Worm (Caenorhabditis elegans) whole organism, L1 larva: ENCODE data around the gene R03H10.2.
"Not testable (repeated sequence)": the region's sequence is repeated elsewhere in the genome, so short reads cannot be mapped to it uniquely, and the experiment has no call there.

Experiments
- F16B12.6 ChIP-seq: fragments of 150-350 bp; optimal IDR thresholded peaks from 2 replicates; lab custom pipeline; 2014; ENCODE audit warnings: missing biosample characterization, missing genetic modification characterization
- aha-1 ChIP-seq: fragments of 150-350 bp; optimal IDR thresholded peaks from 2 replicates; lab custom pipeline; 2014; ENCODE audit warnings: missing biosample characterization, missing genetic modification characterization
- alr-1 ChIP-seq: fragments of 200-800 bp; sonication (Bioruptor generic); optimal IDR thresholded peaks from 2 replicates; lab custom pipeline; 2018; ENCODE audit warnings: borderline replicate concordance, mild to moderate bottlenecking, missing genetic modification characterization, missing compliant biosample characterization
- aly-2 ChIP-seq: fragments of 150-350 bp; optimal IDR thresholded peaks from 2 replicates; lab custom pipeline; 2014; ENCODE audit warnings: missing biosample characterization, missing genetic modification characterization
- ceh-88 ChIP-seq: fragments of 200-800 bp; sonication (Bioruptor generic); IDR thresholded peaks from 2 replicates; pipeline ENCODE4 v1.3.6; 2022; ENCODE audit warnings: missing genetic modification characterization, missing compliant biosample characterization
- dsc-1 ChIP-seq: sonication (generic microtip); optimal IDR thresholded peaks from 2 replicates; lab custom pipeline; 2016; ENCODE audit warnings: mild to moderate bottlenecking, missing genetic modification characterization, missing compliant biosample characterization
- efl-1 ChIP-seq, 4 experiments: fragments of 150-350 bp; optimal IDR thresholded peaks in 3 of 4; peaks in 1 of 4; 1 replicate in 1 of 4; 2 replicates in 3 of 4; lab custom pipeline; 2014; ENCODE audit warnings: missing biosample characterization in 2 of 4, missing genetic modification characterization in 2 of 4, missing genetic modification reagents in 2 of 4
- ets-5 ChIP-seq: fragments of 200-800 bp; sonication (Bioruptor generic); IDR thresholded peaks from 2 replicates; pipeline ENCODE4 v1.3.6; 2022; ENCODE audit warnings: missing genetic modification characterization, missing compliant biosample characterization
- fkh-10 ChIP-seq: sonication (generic microtip); optimal IDR thresholded peaks from 2 replicates; lab custom pipeline; 2017; ENCODE audit warnings: missing biosample characterization, missing genetic modification reagents, missing genetic modification characterization
- fkh-8 ChIP-seq: sonication (generic microtip); optimal IDR thresholded peaks from 2 replicates; lab custom pipeline; 2016; ENCODE audit warnings: mild to moderate bottlenecking, missing genetic modification characterization, missing compliant biosample characterization
- irx-1 ChIP-seq: sonication (generic microtip); optimal IDR thresholded peaks from 2 replicates; lab custom pipeline; 2016; ENCODE audit warnings: missing genetic modification characterization, missing compliant biosample characterization
- isw-1 ChIP-seq: fragments of 200-800 bp; sonication (Bioruptor generic); IDR thresholded peaks from 2 replicates; pipeline ENCODE4 v1.3.6; 2022; ENCODE audit warnings: missing genetic modification characterization, missing compliant biosample characterization
- lin-13 ChIP-seq: fragments of 150-350 bp; optimal IDR thresholded peaks from 2 replicates; lab custom pipeline; 2014; ENCODE audit warnings: missing biosample characterization, missing genetic modification reagents, missing genetic modification characterization
- lin-14 ChIP-seq: fragments of 200-800 bp; sonication (Bioruptor generic); optimal IDR thresholded peaks from 2 replicates; lab custom pipeline; 2018; ENCODE audit warnings: mild to moderate bottlenecking, missing genetic modification characterization, moderate library complexity, missing compliant biosample characterization
- lin-15B ChIP-seq: fragments of 150-350 bp; sonication (generic microtip); optimal IDR thresholded peaks from 3 replicates; lab custom pipeline; 2014; ENCODE audit warnings: missing biosample characterization, missing genetic modification characterization
- lin-39 ChIP-seq: fragments of 150-350 bp; optimal IDR thresholded peaks from 2 replicates; lab custom pipeline; 2014; ENCODE audit warnings: missing biosample characterization, missing genetic modification reagents, missing genetic modification characterization
- lsy-2 ChIP-seq, 2 experiments: fragments of 150-350 bp; optimal IDR thresholded peaks; 2 replicates each; lab custom pipeline; 2014; ENCODE audit warnings: missing biosample characterization in 2 of 2, missing genetic modification characterization in 2 of 2
- mef-2 ChIP-seq: fragments of 150-350 bp; optimal IDR thresholded peaks from 2 replicates; lab custom pipeline; 2014; ENCODE audit warnings: missing biosample characterization, missing genetic modification characterization
- nhr-237 ChIP-seq: fragments of 150-350 bp; optimal IDR thresholded peaks from 2 replicates; lab custom pipeline; 2014; ENCODE audit warnings: missing biosample characterization, missing genetic modification characterization
- nhr-47 ChIP-seq: sonication (generic microtip); optimal IDR thresholded peaks from 2 replicates; lab custom pipeline; 2016; ENCODE audit warnings: mild to moderate bottlenecking, missing genetic modification characterization, moderate library complexity, missing compliant biosample characterization
- nhr-71 ChIP-seq: sonication (generic microtip); optimal IDR thresholded peaks from 2 replicates; lab custom pipeline; 2016; ENCODE audit warnings: mild to moderate bottlenecking, missing genetic modification characterization, moderate library complexity, missing compliant biosample characterization
- nhr-76 ChIP-seq: sonication (generic microtip); optimal IDR thresholded peaks from 2 replicates; lab custom pipeline; 2017; ENCODE audit warnings: missing biosample characterization, missing genetic modification characterization
- nhr-84 ChIP-seq: sonication (generic microtip); optimal IDR thresholded peaks from 2 replicates; lab custom pipeline; 2017; ENCODE audit warnings: missing biosample characterization, missing genetic modification characterization
- nhr-85 ChIP-seq: sonication (generic microtip); peaks from one replicate; lab custom pipeline; 2016; ENCODE audit warnings: missing genetic modification characterization, inconsistent platforms, missing compliant biosample characterization
- pqm-1 ChIP-seq: sonication (generic microtip); optimal IDR thresholded peaks from 3 replicates; lab custom pipeline; 2017; ENCODE audit warnings: missing biosample characterization, missing genetic modification characterization
- snu-23 ChIP-seq: sonication (generic microtip); optimal IDR thresholded peaks from 2 replicates; lab custom pipeline; 2016; ENCODE audit warnings: missing genetic modification characterization, missing compliant biosample characterization
- sox-4 ChIP-seq: sonication (generic microtip); optimal IDR thresholded peaks from 2 replicates; lab custom pipeline; 2016; ENCODE audit warnings: missing genetic modification characterization, missing compliant biosample characterization
- swsn-7 ChIP-seq: sonication (generic microtip); optimal IDR thresholded peaks from 2 replicates; lab custom pipeline; 2016; ENCODE audit warnings: missing genetic modification characterization, missing compliant biosample characterization
- tbx-2 ChIP-seq: sonication (generic microtip); optimal IDR thresholded peaks from 2 replicates; lab custom pipeline; 2016; ENCODE audit warnings: missing genetic modification characterization, missing compliant biosample characterization
- unc-86 ChIP-seq: sonication (generic microtip); optimal IDR thresholded peaks from 2 replicates; lab custom pipeline; 2016; ENCODE audit warnings: missing genetic modification characterization, missing compliant biosample characterization
- vab-15 ChIP-seq: sonication (generic microtip); optimal IDR thresholded peaks from 2 replicates; lab custom pipeline; 2017; ENCODE audit warnings: missing genotype, mild to moderate bottlenecking, missing genetic modification characterization, missing compliant biosample characterization
- ztf-4 ChIP-seq: fragments of 150-350 bp; optimal IDR thresholded peaks from 2 replicates; lab custom pipeline; 2014; ENCODE audit warnings: missing biosample characterization, missing genetic modification characterization

The R03H10.2 gene

ce11 chrII:4130074-4130663, 25.4 kb upstream of the R03H10.2 start:
- TF ChIP-seq lin-14 (GFP tag; lab: Kevin White, UChicago) (peak; percentile 28), unc-86 (peak; percentile 29)

ce11 chrII:4133332-4133731, 22.2 kb upstream of the R03H10.2 start:
- peak; percentile 31 for TF ChIP-seq irx-1
- peak; percentile 98 for TF ChIP-seq fkh-10 (GFP tag; lab: Kevin White, UChicago)
- no peak for TF ChIP-seq aly-2
- no peak for TF ChIP-seq sox-4 (tag; lab: Kevin White, UChicago)
- peak; percentile 74 for TF ChIP-seq lin-14 (GFP tag; lab: Kevin White, UChicago)
- TF ChIP-seq nhr-76 (tag; lab: Kevin White, UChicago) = no peak
- TF ChIP-seq swsn-7 = no peak
- no peak for TF ChIP-seq lin-39 (tag; lab: Kevin White, UChicago)
- TF ChIP-seq nhr-71 (tag; lab: Kevin White, UChicago) = peak; percentile 9
- TF ChIP-seq lsy-2 (tag; optimal IDR thresholded peaks at IDR 0.05; lab: Kevin White, UChicago) = no peak
- TF ChIP-seq nhr-47 = peak; percentile 4
- TF ChIP-seq nhr-237 (tag; lab: Kevin White, UChicago) = no peak
- TF ChIP-seq pqm-1 (tag; lab: Kevin White, UChicago) = no peak

ce11 chrII:4134688-4135087, 20.9 kb upstream of the R03H10.2 start:
- peak; percentile 72 for TF ChIP-seq lin-14 (GFP tag; lab: Kevin White, UChicago)
- no peak for TF ChIP-seq lin-15B (tag; lab: Kevin White, UChicago)
- TF ChIP-seq fkh-8 (tag; lab: Kevin White, UChicago) = peak; percentile 47
- no peak for TF ChIP-seq isw-1 (GFP tag; lab: Robert Waterston, UW)
- peak; percentile 6 for TF ChIP-seq tbx-2
- TF ChIP-seq snu-23 = no peak
- peak; percentile 32 for TF ChIP-seq fkh-10 (GFP tag; lab: Kevin White, UChicago)
- TF ChIP-seq ets-5 (GFP tag; lab: Robert Waterston, UW) = no peak
- TF ChIP-seq nhr-47 = peak; percentile 16
- peak; percentile 60 for TF ChIP-seq unc-86
- TF ChIP-seq alr-1 (tag; lab: Kevin White, UChicago) = no peak

ce11 chrII:4135259-4135658, 20.3 kb upstream of the R03H10.2 start, which contains the start of gene ast-1:
TSS of gene ast-1 (minus strand) at chrII:4135359.
- TF ChIP-seq lin-13 (GFP tag; lab: Kevin White, UChicago); lin-14 (GFP tag; lab: Kevin White, UChicago); vab-15 (tag; lab: Kevin White, UChicago): not testable (repeated sequence)

ce11 chrII:4146039-4146438, 9.5 kb upstream of the R03H10.2 start, which contains the start of gene F56D3.1:
TSS of gene F56D3.1 (plus strand) at chrII:4146339.
- no peak for TF ChIP-seq mef-2 (tag; lab: Kevin White, UChicago)
- no peak for TF ChIP-seq F16B12.6 (tag; lab: Kevin White, UChicago)
- TF ChIP-seq ztf-4 (tag; lab: Kevin White, UChicago) = no peak
- no peak for TF ChIP-seq nhr-71 (tag; lab: Kevin White, UChicago)
- no peak for TF ChIP-seq nhr-84 (tag; lab: Kevin White, UChicago)
- no peak for TF ChIP-seq lin-15B (tag; lab: Kevin White, UChicago)
- no peak for TF ChIP-seq ceh-88 (GFP tag; lab: Robert Waterston, UW)
- TF ChIP-seq pqm-1 (tag; lab: Kevin White, UChicago) = no peak
- no peak for TF ChIP-seq nhr-47
- no peak for TF ChIP-seq aha-1
- no peak for TF ChIP-seq unc-86
- TF ChIP-seq swsn-7 = no peak

ce11 chrII:4150211-4150610, 5.4 kb upstream of the R03H10.2 start:
- peak; percentile 93 for TF ChIP-seq dsc-1 (tag; lab: Kevin White, UChicago)
- no peak for TF ChIP-seq efl-1 (optimal IDR thresholded peaks at IDR 0.05; lab: Kevin White, UChicago)
- peak in 1 of 2 experiments; percentile 31 for TF ChIP-seq efl-1 (GFP tag; optimal IDR thresholded peaks at IDR 0.05 in 1 of 2; lab: Kevin White, UChicago)
- no peak for TF ChIP-seq nhr-85 (tag; lab: Kevin White, UChicago)
